Fruit fly (Drosophila melanogaster) whole organism, embryonic: ENCODE measurements around the gene CG12056.

ENCODE experiments used
- Abd-B ChIP-seq: fragments of 200-800 bp; sonication (Bioruptor generic); optimal IDR thresholded peaks from 2 replicates; lab custom pipeline; 2018; ENCODE audit warnings: missing biosample characterization, mild to moderate bottlenecking, missing genetic modification characterization, moderate library complexity
- Asciz ChIP-seq: fragments of 200-800 bp; sonication (Bioruptor generic); optimal IDR thresholded peaks from 2 replicates; lab custom pipeline; 2017; ENCODE audit warnings: missing biosample characterization, mild to moderate bottlenecking, missing genetic modification characterization, missing genetic modification reagents
- CG11504 ChIP-seq: fragments of 200-800 bp; sonication (Bioruptor generic); optimal IDR thresholded peaks from 3 replicates; lab custom pipeline; 2019; ENCODE audit warnings: missing biosample characterization, mild to moderate bottlenecking, missing genetic modification characterization, moderate library complexity
- CG12391 ChIP-seq: fragments of 200-800 bp; sonication (Bioruptor generic); optimal IDR thresholded peaks from 3 replicates; lab custom pipeline; 2018; ENCODE audit warnings: missing biosample characterization, mild to moderate bottlenecking, missing genetic modification characterization, moderate library complexity
- CG12769 ChIP-seq: fragments of 200-800 bp; sonication (Bioruptor generic); optimal IDR thresholded peaks from 2 replicates; lab custom pipeline; 2019; ENCODE audit warnings: missing biosample characterization, mild to moderate bottlenecking, missing genetic modification characterization, moderate library complexity
- CG13624 ChIP-seq: fragments of 200-800 bp; sonication (Bioruptor generic); optimal IDR thresholded peaks from 2 replicates; lab custom pipeline; 2016; ENCODE audit warnings: missing biosample characterization, missing genetic modification characterization
- CG14965 ChIP-seq: fragments of 200-800 bp; sonication (Bioruptor generic); optimal IDR thresholded peaks from 2 replicates; lab custom pipeline; 2016; ENCODE audit warnings: missing biosample characterization, missing genetic modification characterization, borderline replicate concordance
- CG15514 ChIP-seq: fragments of 200-800 bp; sonication (Bioruptor generic); optimal IDR thresholded peaks from 3 replicates; lab custom pipeline; 2017; ENCODE audit warnings: missing biosample characterization, missing genetic modification characterization, mild to moderate bottlenecking, moderate library complexity, missing genetic modification reagents
- CG16815 ChIP-seq: fragments of 200-800 bp; sonication (Bioruptor generic); optimal IDR thresholded peaks from 3 replicates; lab custom pipeline; 2017; ENCODE audit warnings: missing biosample characterization, mild to moderate bottlenecking, missing genetic modification characterization
- CG31224 ChIP-seq: fragments of 200-800 bp; sonication (Bioruptor generic); IDR thresholded peaks from 2 replicates; pipeline ENCODE4 v1.3.6; 2022; ENCODE audit warnings: missing biosample characterization, missing genetic modification characterization
- CG32532 ChIP-seq: fragments of 200-800 bp; sonication (Bioruptor generic); IDR thresholded peaks from 2 replicates; pipeline ENCODE4 v1.3.6; 2022; ENCODE audit warnings: missing biosample characterization, missing genetic modification characterization
- CG34422 ChIP-seq: fragments of 200-800 bp; sonication (Bioruptor generic); IDR thresholded peaks from 3 replicates; pipeline ENCODE4 v1.3.6; 2022; ENCODE audit warnings: missing biosample characterization, missing genetic modification characterization
- CG4282 ChIP-seq: fragments of 200-800 bp; sonication (Bioruptor generic); optimal IDR thresholded peaks from 2 replicates; lab custom pipeline; 2016; ENCODE audit warnings: missing biosample characterization, missing genetic modification characterization
- CG43689 ChIP-seq: fragments of 200-800 bp; sonication (Bioruptor generic); IDR thresholded peaks from 2 replicates; pipeline ENCODE4 v1.3.6; 2022; ENCODE audit warnings: missing biosample characterization, missing genetic modification characterization
- CG5245 ChIP-seq: fragments of 200-800 bp; sonication (Bioruptor generic); optimal IDR thresholded peaks from 3 replicates; lab custom pipeline; 2016; ENCODE audit warnings: missing biosample characterization, missing genetic modification characterization
- CG7928 ChIP-seq: fragments of 200-800 bp; sonication (Bioruptor generic); optimal IDR thresholded peaks from 2 replicates; lab custom pipeline; 2017; ENCODE audit warnings: missing biosample characterization, mild to moderate bottlenecking, missing genetic modification characterization
- CG7963 ChIP-seq: fragments of 200-800 bp; sonication (Bioruptor generic); IDR thresholded peaks from 3 replicates; pipeline ENCODE4 v1.3.6; 2022; ENCODE audit warnings: missing biosample characterization, missing genetic modification characterization; ENCODE audit not compliant: partially characterized antibody
- CG7987 ChIP-seq: fragments of 200-800 bp; sonication (Bioruptor generic); optimal IDR thresholded peaks from 2 replicates; lab custom pipeline; 2018; ENCODE audit warnings: missing biosample characterization, mild to moderate bottlenecking, missing genetic modification characterization, moderate library complexity
- Dek ChIP-seq: fragments of 200-800 bp; sonication (Bioruptor generic); optimal IDR thresholded peaks from 3 replicates; lab custom pipeline; 2019; ENCODE audit warnings: missing biosample characterization, mild to moderate bottlenecking, missing genetic modification characterization, moderate library complexity
- Fer1 ChIP-seq: fragments of 200-800 bp; sonication (Bioruptor generic); optimal IDR thresholded peaks from 2 replicates; lab custom pipeline; 2017; ENCODE audit warnings: missing biosample characterization, mild to moderate bottlenecking, missing genetic modification characterization
- H15 ChIP-seq: fragments of 200-800 bp; sonication (Bioruptor generic); IDR thresholded peaks from 3 replicates; pipeline ENCODE4 v1.3.6; 2022; ENCODE audit warnings: missing biosample characterization, missing genetic modification characterization
- HLH3B ChIP-seq: fragments of 200-800 bp; sonication (Bioruptor generic); IDR thresholded peaks from 2 replicates; pipeline ENCODE4 v1.3.6; 2022; ENCODE audit warnings: missing biosample characterization, missing genetic modification characterization
- HLH54F ChIP-seq: fragments of 200-800 bp; sonication (Bioruptor generic); optimal IDR thresholded peaks from 3 replicates; lab custom pipeline; 2016; ENCODE audit warnings: missing biosample characterization, missing genetic modification characterization
- MTF-1 ChIP-seq: fragments of 200-800 bp; sonication (Bioruptor generic); optimal IDR thresholded peaks from 2 replicates; lab custom pipeline; 2018; ENCODE audit warnings: missing biosample characterization, mild to moderate bottlenecking, missing genetic modification characterization, borderline replicate concordance
- NFAT ChIP-seq: fragments of 200-800 bp; sonication (Bioruptor generic); IDR thresholded peaks from 2 replicates; pipeline ENCODE4 v1.3.6; 2022; ENCODE audit warnings: missing biosample characterization, missing genetic modification characterization
- TFAM ChIP-seq: fragments of 200-800 bp; sonication (Bioruptor generic); optimal IDR thresholded peaks from 2 replicates; lab custom pipeline; 2017; ENCODE audit warnings: missing biosample characterization, missing genetic modification characterization, inconsistent platforms
- az2 ChIP-seq: fragments of 200-800 bp; sonication (Bioruptor generic); optimal IDR thresholded peaks from 3 replicates; lab custom pipeline; 2016; ENCODE audit warnings: missing biosample characterization, missing genetic modification characterization
- bigmax ChIP-seq: fragments of 200-800 bp; sonication (Bioruptor generic); optimal IDR thresholded peaks from 2 replicates; lab custom pipeline; 2018; ENCODE audit warnings: missing biosample characterization, mild to moderate bottlenecking, missing genetic modification characterization
- ci ChIP-seq: fragments of 200-800 bp; sonication (Bioruptor generic); IDR thresholded peaks from 3 replicates; pipeline ENCODE4 v1.3.6; 2022; ENCODE audit warnings: missing biosample characterization, missing genetic modification characterization
- eve ChIP-seq, 2 experiments: fragments of >200 bp; optimal IDR thresholded peaks; 2 replicates each; lab custom pipeline; 2017; ENCODE audit warnings: missing biosample characterization in 2 of 2, missing genetic modification characterization in 2 of 2
- exex ChIP-seq: fragments of 200-800 bp; sonication (Bioruptor generic); optimal IDR thresholded peaks from 4 replicates; lab custom pipeline; 2018; ENCODE audit warnings: missing biosample characterization, mild to moderate bottlenecking, missing genetic modification characterization, moderate library complexity
- fd64A ChIP-seq: fragments of 200-800 bp; sonication (Bioruptor generic); optimal IDR thresholded peaks from 3 replicates; lab custom pipeline; 2018; ENCODE audit warnings: missing biosample characterization, mild to moderate bottlenecking, missing genetic modification characterization
- gem ChIP-seq: fragments of 200-800 bp; sonication (Bioruptor generic); optimal IDR thresholded peaks from 2 replicates; lab custom pipeline; 2019; ENCODE audit warnings: missing biosample characterization, mild to moderate bottlenecking, missing genetic modification characterization, moderate library complexity
- insv ChIP-seq, 2 experiments: fragments of 200-800 bp; sonication (Bioruptor generic); optimal IDR thresholded peaks; 3 replicates each; lab custom pipeline; 2016 to 2018; ENCODE audit warnings: missing biosample characterization in 2 of 2, missing genetic modification characterization in 2 of 2
- peb ChIP-seq: fragments of 200-800 bp; sonication (Bioruptor generic); IDR thresholded peaks from 2 replicates; pipeline ENCODE4 v1.3.6; 2022; ENCODE audit warnings: missing biosample characterization, missing genetic modification characterization
- row ChIP-seq: fragments of 200-800 bp; sonication (Bioruptor generic); IDR thresholded peaks from 3 replicates; pipeline ENCODE4 v1.3.6; 2022; ENCODE audit warnings: missing biosample characterization, missing genetic modification characterization
- sens-2 ChIP-seq: fragments of 200-800 bp; sonication (Bioruptor generic); IDR thresholded peaks from 2 replicates; pipeline ENCODE4 v1.3.6; 2022; ENCODE audit warnings: missing biosample characterization, missing genetic modification characterization
- slp2 ChIP-seq: fragments of 200-800 bp; sonication (Bioruptor generic); optimal IDR thresholded peaks from 2 replicates; lab custom pipeline; 2016; ENCODE audit warnings: missing biosample characterization, missing genetic modification characterization
- stc ChIP-seq: fragments of 200-800 bp; sonication (Bioruptor generic); IDR thresholded peaks from 2 replicates; pipeline ENCODE4 v1.3.6; 2022; ENCODE audit warnings: missing biosample characterization, missing genetic modification characterization
- tin ChIP-seq: fragments of 200-800 bp; sonication (Bioruptor generic); optimal IDR thresholded peaks from 3 replicates; lab custom pipeline; 2016; ENCODE audit warnings: missing biosample characterization, missing genetic modification characterization
- trem ChIP-seq: fragments of 200-800 bp; optimal IDR thresholded peaks from 3 replicates; lab custom pipeline; 2019; ENCODE audit warnings: missing biosample characterization, mild to moderate bottlenecking, missing genetic modification characterization, moderate library complexity
- vvl ChIP-seq: fragments of 200-800 bp; sonication (Bioruptor generic); IDR thresholded peaks from 2 replicates; pipeline ENCODE4 v1.3.6; 2022; ENCODE audit warnings: missing biosample characterization, missing genetic modification characterization
- wdn ChIP-seq: fragments of 200-800 bp; sonication (Bioruptor generic); IDR thresholded peaks from 2 replicates; pipeline ENCODE4 v1.3.6; 2022; ENCODE audit warnings: missing biosample characterization, missing genetic modification characterization

The CG12056 gene

DNA sequence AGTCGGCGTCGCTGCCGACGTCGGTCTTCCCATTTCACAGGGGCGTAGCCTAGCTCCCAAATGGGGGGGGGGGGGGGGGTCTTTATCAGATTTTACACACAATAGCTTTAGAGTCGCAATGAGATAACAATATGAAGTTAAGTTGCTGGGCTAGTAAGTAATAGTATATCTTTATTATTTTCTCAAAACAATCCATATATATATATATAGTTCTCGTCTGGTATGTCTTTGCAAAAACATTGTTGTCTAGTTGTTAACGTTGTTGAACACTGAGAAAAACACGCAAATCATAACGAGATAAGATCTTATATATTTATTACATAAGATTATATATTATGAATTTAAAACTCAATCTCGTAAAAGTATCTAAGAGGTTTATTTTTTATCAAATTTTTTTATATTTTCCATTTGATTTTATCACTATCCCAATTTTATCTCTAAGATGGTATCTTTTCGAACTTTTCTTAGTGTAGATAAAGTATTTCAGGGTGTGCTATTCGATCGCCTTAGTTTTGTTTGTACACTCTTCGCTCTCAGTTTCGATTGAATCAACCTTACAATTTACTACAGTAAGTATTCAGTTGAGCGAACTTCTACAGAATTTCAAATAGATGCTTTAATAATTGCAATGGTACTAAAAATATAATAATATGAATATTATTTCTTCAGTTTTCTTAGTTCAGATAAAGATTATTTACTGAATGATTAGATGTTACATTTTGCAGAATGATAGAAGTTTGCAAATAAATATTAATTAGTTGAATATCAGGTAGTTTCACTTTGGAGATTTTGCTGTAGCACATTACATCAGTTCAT, 9.6 kb downstream of the CG12056 start (continued):
- TF ChIP-seq CG14965 (GFP tag; lab: Kevin White, UChicago) (no peak), MTF-1 (GFP tag; lab: Kevin White, UChicago) (peak; percentile 63), wdn (GFP tag; lab: Robert Waterston, UW) (peak; percentile 92), insv (GFP tag; optimal IDR thresholded peaks at IDR 0.05; lab: Kevin White, UChicago) (peak in 1 of 2 experiments; percentile 15), HLH54F (GFP tag; lab: Kevin White, UChicago) (peak; percentile 21), sens-2 (GFP tag; lab: Robert Waterston, UW) (no peak), Fer1 (GFP tag; lab: Kevin White, UChicago) (peak; percentile 82), Dek (peak; percentile 82), CG43689 (GFP tag; lab: Robert Waterston, UW) (peak; percentile 53; the same call in 1 of the 2 replicates), CG34422 (GFP tag; lab: Robert Waterston, UW) (peak; percentile 85), exex (tag; lab: Kevin White, UChicago) (peak; percentile 53), CG12769 (tag; lab: Kevin White, UChicago) (peak; percentile 82), CG12391 (tag; lab: Kevin White, UChicago) (peak; percentile 76), CG16815 (GFP tag; lab: Kevin White, UChicago) (peak; percentile 68), peb (no peak), CG4282 (GFP tag; lab: Kevin White, UChicago) (no peak), eve (GFP tag; optimal IDR thresholded peaks at IDR 0.05; lab: Kevin White, UChicago) (no peak), CG32532 (GFP tag; lab: Robert Waterston, UW) (peak; percentile 94), Asciz (GFP tag; lab: Kevin White, UChicago) (no peak), az2 (GFP tag; lab: Kevin White, UChicago) (no peak), Abd-B (GFP tag; lab: Kevin White, UChicago) (peak; percentile 66), slp2 (no peak), CG7928 (GFP tag; lab: Kevin White, UChicago) (peak; percentile 42), bigmax (GFP tag; lab: Kevin White, UChicago) (no peak), ci (peak; percentile 61; the same call in 1 of the 3 replicates), TFAM (no peak), CG7963 (no peak), CG7987 (GFP tag; lab: Kevin White, UChicago) (peak; percentile 71)
- TF ChIP-seq, all 482 proteins: peak for 265

- TF ChIP-seq HLH3B (peak; percentile 25; the same call in 1 of the 2 replicates), tin (GFP tag; lab: Kevin White, UChicago) (no peak), CG5245 (GFP tag; lab: Kevin White, UChicago) (no peak), H15 (GFP tag; lab: Robert Waterston, UW) (no peak), CG13624 (GFP tag; lab: Kevin White, UChicago) (no peak), vvl (no peak), gem (tag; lab: Kevin White, UChicago) (peak; percentile 18), stc (GFP tag; lab: Robert Waterston, UW) (no peak), NFAT (no peak), fd64A (no peak), CG11504 (tag; lab: Kevin White, UChicago) (peak; percentile 24), trem (tag; lab: Kevin White, UChicago) (no peak), row (peak; percentile 32; the same call in 2 of the 3 replicates), CG15514 (GFP tag; lab: Kevin White, UChicago) (no peak), CG31224 (GFP tag; lab: Robert Waterston, UW) (no peak)
Observed at dm6 chrX:9210787-9211186, 18.3 kb downstream of the CG12056 start, which contains the start of gene SmydA-9. TSS of gene SmydA-9 (minus strand) at chrX:9210887.
